Worm (Caenorhabditis elegans) whole organism, late embryonic: Measurements from ENCODE around the gene spp-4.

Source experiments
- C08G9.2 ChIP-seq: sonication (generic microtip); optimal IDR thresholded peaks from 2 replicates; lab custom pipeline; 2016; ENCODE audit warnings: mild to moderate bottlenecking, missing genetic modification characterization, moderate library complexity, missing compliant biosample characterization
- C38D4.7 ChIP-seq: fragments of 200-800 bp; sonication (Bioruptor generic); optimal IDR thresholded peaks from 2 replicates; lab custom pipeline; 2018; ENCODE audit warnings: mild to moderate bottlenecking, missing genetic modification characterization, moderate library complexity, missing compliant biosample characterization
- K02D7.2 ChIP-seq: sonication (generic microtip); optimal IDR thresholded peaks from 2 replicates; lab custom pipeline; 2017; ENCODE audit warnings: mild to moderate bottlenecking, missing genetic modification characterization, missing compliant biosample characterization
- T23F11.4 ChIP-seq: fragments of 200-800 bp; sonication (Bioruptor generic); optimal IDR thresholded peaks from 2 replicates; lab custom pipeline; 2018; ENCODE audit warnings: mild to moderate bottlenecking, missing genetic modification characterization, missing compliant biosample characterization
- ceh-14 ChIP-seq: sonication (generic microtip); optimal IDR thresholded peaks from 2 replicates; lab custom pipeline; 2016; ENCODE audit warnings: missing genotype, missing genetic modification characterization, missing compliant biosample characterization
- ceh-18 ChIP-seq: sonication (generic microtip); optimal IDR thresholded peaks from 2 replicates; lab custom pipeline; 2016; ENCODE audit warnings: missing genetic modification characterization, missing compliant biosample characterization
- ceh-19 ChIP-seq: fragments of 200-800 bp; sonication (Bioruptor generic); optimal IDR thresholded peaks from 2 replicates; lab custom pipeline; 2018; ENCODE audit warnings: mild to moderate bottlenecking, missing genetic modification characterization, missing compliant biosample characterization
- ceh-22 ChIP-seq: sonication (generic microtip); optimal IDR thresholded peaks from 2 replicates; lab custom pipeline; 2017; ENCODE audit warnings: missing biosample characterization, missing genetic modification characterization
- ceh-31 ChIP-seq: sonication (generic microtip); optimal IDR thresholded peaks from 2 replicates; lab custom pipeline; 2016; ENCODE audit warnings: missing genetic modification characterization, missing compliant biosample characterization
- ceh-34 ChIP-seq: sonication (generic microtip); optimal IDR thresholded peaks from 2 replicates; lab custom pipeline; 2016; ENCODE audit warnings: mild to moderate bottlenecking, missing genetic modification characterization, missing compliant biosample characterization
- ceh-6 ChIP-seq: fragments of 200-800 bp; sonication (Bioruptor generic); optimal IDR thresholded peaks from 2 replicates; lab custom pipeline; 2018; ENCODE audit warnings: mild to moderate bottlenecking, missing genetic modification characterization, missing compliant biosample characterization
- che-1 ChIP-seq: sonication (generic microtip); optimal IDR thresholded peaks from 2 replicates; lab custom pipeline; 2016; ENCODE audit warnings: mild to moderate bottlenecking, missing genetic modification characterization, missing compliant biosample characterization
- dve-1 ChIP-seq: sonication (generic microtip); optimal IDR thresholded peaks from 2 replicates; lab custom pipeline; 2017; ENCODE audit warnings: antibody characterized with exemption, mild to moderate bottlenecking, missing genetic modification characterization, missing compliant biosample characterization
- elt-2 ChIP-seq: sonication (generic microtip); optimal IDR thresholded peaks from 2 replicates; lab custom pipeline; 2016; ENCODE audit warnings: missing genetic modification reagents, missing genetic modification characterization, missing compliant biosample characterization
- elt-4 ChIP-seq: sonication (generic microtip); optimal IDR thresholded peaks from 2 replicates; lab custom pipeline; 2016; ENCODE audit warnings: missing genetic modification characterization, missing compliant biosample characterization
- fkh-6 ChIP-seq: sonication (generic microtip); optimal IDR thresholded peaks from 2 replicates; lab custom pipeline; 2016; ENCODE audit warnings: missing genetic modification characterization, missing compliant biosample characterization
- hlh-15 ChIP-seq: sonication (generic microtip); optimal IDR thresholded peaks from 2 replicates; lab custom pipeline; 2016; ENCODE audit warnings: missing genetic modification characterization, missing compliant biosample characterization
- hlh-30 ChIP-seq: sonication (generic microtip); optimal IDR thresholded peaks from 2 replicates; lab custom pipeline; 2017; ENCODE audit warnings: antibody characterized with exemption, missing genetic modification characterization, missing compliant biosample characterization; ENCODE audit not compliant: insufficient read depth
- hlh-6 ChIP-seq: sonication (generic microtip); optimal IDR thresholded peaks from 2 replicates; lab custom pipeline; 2016; ENCODE audit warnings: missing genotype, missing genetic modification characterization, missing compliant biosample characterization
- odd-2 ChIP-seq: sonication (generic microtip); optimal IDR thresholded peaks from 2 replicates; lab custom pipeline; 2017; ENCODE audit warnings: antibody characterized with exemption, mild to moderate bottlenecking, missing genetic modification characterization, missing compliant biosample characterization
- pag-3 ChIP-seq: sonication (generic microtip); optimal IDR thresholded peaks from 2 replicates; lab custom pipeline; 2016; ENCODE audit warnings: missing compliant biosample characterization, missing genetic modification characterization, borderline replicate concordance
- pat-9 ChIP-seq: fragments of 200-800 bp; sonication (Bioruptor generic); optimal IDR thresholded peaks from 2 replicates; lab custom pipeline; 2018; ENCODE audit warnings: mild to moderate bottlenecking, missing genetic modification characterization, moderate library complexity, missing compliant biosample characterization
- pax-1 ChIP-seq: fragments of 150-350 bp; optimal IDR thresholded peaks from 2 replicates; lab custom pipeline; 2014; ENCODE audit warnings: missing biosample characterization, missing genetic modification characterization
- pros-1 ChIP-seq: fragments of 150-350 bp; optimal IDR thresholded peaks from 2 replicates; lab custom pipeline; 2014; ENCODE audit warnings: missing biosample characterization, missing genetic modification reagents, missing genetic modification characterization
- ref-2 ChIP-seq: sonication (generic microtip); optimal IDR thresholded peaks from 2 replicates; lab custom pipeline; 2016; ENCODE audit warnings: missing genetic modification characterization, missing compliant biosample characterization
- rnt-1 ChIP-seq: sonication (generic microtip); optimal IDR thresholded peaks from 2 replicates; lab custom pipeline; 2016; ENCODE audit warnings: missing genetic modification characterization, missing compliant biosample characterization
- sox-2 ChIP-seq: fragments of 200-800 bp; sonication (Bioruptor generic); IDR thresholded peaks from 2 replicates; pipeline ENCODE4 v1.3.6; 2022; ENCODE audit warnings: missing genetic modification reagents, missing genetic modification characterization, missing compliant biosample characterization
- sox-4 ChIP-seq: sonication (generic microtip); optimal IDR thresholded peaks from 2 replicates; lab custom pipeline; 2017; ENCODE audit warnings: mild to moderate bottlenecking, missing genetic modification characterization, inconsistent platforms, missing compliant biosample characterization
- syd-9 ChIP-seq: sonication (generic microtip); optimal IDR thresholded peaks from 2 replicates; lab custom pipeline; 2016; ENCODE audit warnings: mild to moderate bottlenecking, missing genetic modification characterization, moderate library complexity, missing compliant biosample characterization
- tbx-2 ChIP-seq: sonication (generic microtip); optimal IDR thresholded peaks from 2 replicates; lab custom pipeline; 2016; ENCODE audit warnings: missing genetic modification characterization, missing compliant biosample characterization
- unc-3 ChIP-seq, 2 experiments: fragments of 200-800 bp in 1 of 2; sonication (Bioruptor generic) in 1 of 2; sonication (generic microtip) in 1 of 2; conservative IDR thresholded peaks in 1 of 2; optimal IDR thresholded peaks in 1 of 2; 2 replicates each; pipeline versions ENCODE4 v1.3.6 to Lab custom; 2016 to 2022; ENCODE audit warnings: missing compliant biosample characterization in 2 of 2, missing genetic modification characterization in 2 of 2, missing genetic modification reagents in 1 of 2
- unc-42 ChIP-seq: sonication (generic microtip); optimal IDR thresholded peaks from 2 replicates; lab custom pipeline; 2016; ENCODE audit warnings: missing genotype, missing genetic modification characterization, missing compliant biosample characterization
- unc-86 ChIP-seq: sonication (generic microtip); optimal IDR thresholded peaks from 2 replicates; lab custom pipeline; 2016; ENCODE audit warnings: missing genetic modification characterization, missing compliant biosample characterization
- zip-5 ChIP-seq: sonication (generic microtip); optimal IDR thresholded peaks from 2 replicates; lab custom pipeline; 2016; ENCODE audit warnings: missing genetic modification characterization, missing compliant biosample characterization

Gene spp-4

ce11 chrX:7330685-7331196, 12.2 kb upstream of the spp-4 start, which contains the start of gene ttr-30:
ttr-30 (plus strand) TSS chrX:7330949.
- TF ChIP-seq pax-1 (tag; lab: Kevin White, UChicago), result no peak
- TF ChIP-seq elt-2 (tag; lab: Kevin White, UChicago), result no peak
- TF ChIP-seq ceh-34 (tag; lab: Kevin White, UChicago), result no peak
- TF ChIP-seq T23F11.4 (GFP tag; lab: Kevin White, UChicago), result no peak
- TF ChIP-seq C08G9.2, result no peak

- TF ChIP-seq pros-1 (tag; lab: Kevin White, UChicago) (no peak), elt-4 (no peak), unc-3 (GFP tag; conservative IDR thresholded peaks at IDR 0.05; lab: Robert Waterston, UW) (no peak), unc-3 (tag; optimal IDR thresholded peaks at IDR 0.05; lab: Kevin White, UChicago) (no peak), ceh-6 (no peak), T23F11.4 (GFP tag; lab: Kevin White, UChicago) (no peak), che-1 (tag; lab: Kevin White, UChicago) (no peak), pax-1 (tag; lab: Kevin White, UChicago) (no peak), hlh-15 (no peak), tbx-2 (tag; lab: Kevin White, UChicago) (no peak), dve-1 (tag; lab: Kevin White, UChicago) (no peak), sox-4 (tag; lab: Kevin White, UChicago) (no peak), K02D7.2 (tag; lab: Kevin White, UChicago) (no peak), pag-3 (tag; lab: Kevin White, UChicago) (no peak), rnt-1 (tag; lab: Kevin White, UChicago) (no peak), ceh-18 (tag; lab: Kevin White, UChicago) (no peak), unc-86 (tag; lab: Kevin White, UChicago) (no peak)
Measured at ce11 chrX:7329601-7330000, 11.0 kb upstream of the spp-4 start, which contains the start of gene ttr-59. ttr-59 (plus strand) TSS chrX:7329818.

ce11 chrX:7328065-7328564, 9.6 kb upstream of the spp-4 start:
- TF ChIP-seq unc-42 (tag; lab: Kevin White, UChicago), result peak; percentile 76
- TF ChIP-seq odd-2 (tag; lab: Kevin White, UChicago), result no peak

ce11 chrX:7326967-7327651, 8.6 kb upstream of the spp-4 start, which contains the start of gene sng-1:
sng-1 (plus strand) TSS chrX:7327601.
- no peak for TF ChIP-seq hlh-6
- TF ChIP-seq ceh-14 (tag; lab: Kevin White, UChicago), result peak; percentile 16
- peak; percentile 19 for TF ChIP-seq ceh-31 (tag; lab: Kevin White, UChicago)
- TF ChIP-seq, all 69 proteins: peak for 2

- TF ChIP-seq pat-9 (tag; lab: Kevin White, UChicago), result no peak
- TF ChIP-seq sox-2 (GFP tag; lab: Robert Waterston, UW), result no peak
- TF ChIP-seq ceh-34 (tag; lab: Kevin White, UChicago), result no peak
- peak; percentile 26 for TF ChIP-seq ceh-14 (tag; lab: Kevin White, UChicago)
- TF ChIP-seq hlh-30 (tag; lab: Kevin White, UChicago), result no peak
- no peak for TF ChIP-seq fkh-6 (tag; lab: Kevin White, UChicago)
- peak; percentile 31 for TF ChIP-seq ceh-19 (GFP tag; lab: Kevin White, UChicago)
- TF ChIP-seq elt-2 (tag; lab: Kevin White, UChicago), result peak; percentile 62
- TF ChIP-seq ceh-22 (tag; lab: Kevin White, UChicago), result no peak
- TF ChIP-seq zip-5, result no peak
- TF ChIP-seq K02D7.2 (tag; lab: Kevin White, UChicago), result peak; percentile 9
- peak; percentile 19 for TF ChIP-seq ref-2
- TF ChIP-seq C38D4.7, result peak; percentile 8
- TF ChIP-seq syd-9 (tag; lab: Kevin White, UChicago), result no peak
Measured at ce11 chrX:7323604-7324003, 5.0 kb upstream of the spp-4 start.
